Fruit fly (Drosophila melanogaster) whole organism, embryonic: ENCODE data around the gene Prx3.

Experiments used
- Blimp-1 ChIP-seq: fragments of 200-800 bp; sonication (Bioruptor generic); optimal IDR thresholded peaks from 3 replicates; lab custom pipeline; 2018; ENCODE audit warnings: missing biosample characterization, missing genetic modification characterization, mild to moderate bottlenecking, moderate library complexity, missing genetic modification reagents
- Bteb2 ChIP-seq: fragments of 200-800 bp; sonication (Bioruptor generic); optimal IDR thresholded peaks from 2 replicates; lab custom pipeline; 2016; ENCODE audit warnings: missing biosample characterization, missing genetic modification characterization
- CG11247 ChIP-seq: fragments of 200-800 bp; sonication (Bioruptor generic); IDR thresholded peaks from 2 replicates; pipeline ENCODE4 v1.3.6; 2022; ENCODE audit warnings: missing biosample characterization, missing genetic modification characterization
- CG12155 ChIP-seq: fragments of 200-800 bp; sonication (Bioruptor generic); optimal IDR thresholded peaks from 3 replicates; lab custom pipeline; 2016; ENCODE audit warnings: missing biosample characterization, missing genetic modification characterization
- CG12299 ChIP-seq: fragments of 200-800 bp; sonication (Bioruptor generic); optimal IDR thresholded peaks from 2 replicates; lab custom pipeline; 2018; ENCODE audit warnings: missing biosample characterization, mild to moderate bottlenecking, missing genetic modification characterization
- CG12744 ChIP-seq: fragments of 200-800 bp; sonication (Bioruptor generic); optimal IDR thresholded peaks from 2 replicates; lab custom pipeline; 2016; ENCODE audit warnings: missing biosample characterization, missing genetic modification characterization
- CG14965 ChIP-seq: fragments of 200-800 bp; sonication (Bioruptor generic); optimal IDR thresholded peaks from 2 replicates; lab custom pipeline; 2016; ENCODE audit warnings: missing biosample characterization, missing genetic modification characterization, borderline replicate concordance
- CG17361 ChIP-seq: fragments of 200-800 bp; sonication (Bioruptor generic); IDR thresholded peaks from 3 replicates; pipeline ENCODE4 v1.3.6; 2022; ENCODE audit warnings: missing biosample characterization, missing genetic modification characterization
- CG30403 ChIP-seq: fragments of 200-800 bp; sonication (Bioruptor generic); optimal IDR thresholded peaks from 3 replicates; lab custom pipeline; 2016; ENCODE audit warnings: missing biosample characterization, missing genetic modification characterization
- CG32767 ChIP-seq: fragments of 200-800 bp; sonication (Bioruptor generic); IDR thresholded peaks from 2 replicates; pipeline ENCODE4 v1.3.6; 2022; ENCODE audit warnings: missing biosample characterization, missing genetic modification characterization
- CG4328 ChIP-seq: fragments of 200-800 bp; sonication (Bioruptor generic); optimal IDR thresholded peaks from 3 replicates; lab custom pipeline; 2017; ENCODE audit warnings: missing biosample characterization, missing genetic modification reagents, missing genetic modification characterization
- CG4820 ChIP-seq: fragments of 200-800 bp; sonication (Bioruptor generic); optimal IDR thresholded peaks from 3 replicates; lab custom pipeline; 2016; ENCODE audit warnings: missing biosample characterization, missing genetic modification characterization
- CG5245 ChIP-seq: fragments of 200-800 bp; sonication (Bioruptor generic); optimal IDR thresholded peaks from 3 replicates; lab custom pipeline; 2016; ENCODE audit warnings: missing biosample characterization, missing genetic modification characterization
- CG6813 ChIP-seq: fragments of 200-800 bp; sonication (Bioruptor generic); optimal IDR thresholded peaks from 2 replicates; lab custom pipeline; 2017; ENCODE audit warnings: missing biosample characterization, missing genetic modification characterization, mild to moderate bottlenecking, moderate library complexity, missing genetic modification reagents
- CG7372 ChIP-seq: fragments of 200-800 bp; sonication (Bioruptor generic); IDR thresholded peaks from 2 replicates; pipeline ENCODE4 v1.3.6; 2022; ENCODE audit warnings: missing biosample characterization, missing genetic modification characterization
- CG7556 ChIP-seq: fragments of 200-800 bp; sonication (Bioruptor generic); optimal IDR thresholded peaks from 2 replicates; lab custom pipeline; 2017; ENCODE audit warnings: missing biosample characterization, mild to moderate bottlenecking, missing genetic modification characterization
- CG8281 ChIP-seq: fragments of 200-800 bp; sonication (Bioruptor generic); optimal IDR thresholded peaks from 2 replicates; lab custom pipeline; 2018; ENCODE audit warnings: missing biosample characterization, mild to moderate bottlenecking, missing genetic modification characterization, moderate library complexity
- CoRest ChIP-seq: fragments of 200-800 bp; sonication (Bioruptor generic); optimal IDR thresholded peaks from 3 replicates; lab custom pipeline; 2018; ENCODE audit warnings: missing biosample characterization, mild to moderate bottlenecking, missing genetic modification characterization, moderate library complexity
- D19A ChIP-seq: fragments of 200-800 bp; optimal IDR thresholded peaks from 3 replicates; lab custom pipeline; 2019; ENCODE audit warnings: missing biosample characterization, mild to moderate bottlenecking, missing genetic modification characterization, moderate library complexity
- Dll ChIP-seq: fragments of 200-800 bp; sonication (Bioruptor generic); IDR thresholded peaks from 4 replicates; pipeline ENCODE4 v1.3.6; 2022; ENCODE audit warnings: missing biosample characterization, missing genetic modification characterization; ENCODE audit not compliant: partially characterized antibody
- Lhr ChIP-seq: fragments of 200-800 bp; sonication (Bioruptor generic); optimal IDR thresholded peaks from 3 replicates; lab custom pipeline; 2017; ENCODE audit warnings: mild to moderate bottlenecking, missing biosample characterization, missing genetic modification reagents, missing genetic modification characterization
- MTF-1 ChIP-seq: fragments of 200-800 bp; sonication (Bioruptor generic); optimal IDR thresholded peaks from 2 replicates; lab custom pipeline; 2018; ENCODE audit warnings: missing biosample characterization, mild to moderate bottlenecking, missing genetic modification characterization, borderline replicate concordance
- Mes4 ChIP-seq: fragments of 200-800 bp; sonication (Bioruptor generic); optimal IDR thresholded peaks from 2 replicates; lab custom pipeline; 2016; ENCODE audit warnings: missing biosample characterization, missing genetic modification characterization
- Oaz ChIP-seq: fragments of 200-800 bp; sonication (Bioruptor generic); IDR thresholded peaks from 2 replicates; pipeline ENCODE4 v1.3.6; 2022; ENCODE audit warnings: missing biosample characterization, missing genetic modification characterization
- Rfx ChIP-seq: fragments of 200-800 bp; sonication (Bioruptor generic); IDR thresholded peaks from 2 replicates; pipeline ENCODE4 v1.3.6; 2022; ENCODE audit warnings: missing biosample characterization, missing genetic modification characterization
- Sox100B ChIP-seq: fragments of 200-800 bp; sonication (Bioruptor generic); optimal IDR thresholded peaks from 3 replicates; lab custom pipeline; 2018; ENCODE audit warnings: missing biosample characterization, mild to moderate bottlenecking, missing genetic modification characterization
- Sox102F ChIP-seq: fragments of 200-800 bp; sonication (Bioruptor generic); optimal IDR thresholded peaks from 2 replicates; lab custom pipeline; 2018; ENCODE audit warnings: missing biosample characterization, mild to moderate bottlenecking, missing genetic modification characterization, moderate library complexity
- Trl ChIP-seq, 3 experiments: fragments of >200 bp in 2 of 3; fragments of 200-800 bp in 1 of 3; sonication (Bioruptor generic) in 1 of 3; optimal IDR thresholded peaks; 2 replicates in 1 of 3; 3 replicates in 2 of 3; lab custom pipeline; 2016 to 2017; ENCODE audit warnings: missing biosample characterization in 1 of 3, missing genetic modification characterization in 1 of 3
- Xrp1 ChIP-seq: fragments of 200-800 bp; sonication (Bioruptor generic); IDR thresholded peaks from 2 replicates; pipeline ENCODE4 v1.3.6; 2022; ENCODE audit warnings: missing biosample characterization, missing genetic modification characterization
- bcd ChIP-seq: fragments of 200-800 bp; sonication (Bioruptor generic); optimal IDR thresholded peaks from 2 replicates; lab custom pipeline; 2017; ENCODE audit warnings: missing biosample characterization, mild to moderate bottlenecking, missing genetic modification characterization
- br ChIP-seq: fragments of >200 bp; optimal IDR thresholded peaks from 2 replicates; lab custom pipeline; 2017
- chif ChIP-seq, 2 experiments: fragments of 200-800 bp; sonication (Bioruptor generic); optimal IDR thresholded peaks; 3 replicates each; lab custom pipeline; 2016; ENCODE audit warnings: missing biosample characterization in 2 of 2, missing genetic modification characterization in 2 of 2
- chinmo ChIP-seq: fragments of 200-800 bp; sonication (Bioruptor generic); IDR thresholded peaks from 4 replicates; pipeline ENCODE4 v1.3.6; 2022; ENCODE audit warnings: missing biosample characterization, missing genetic modification characterization; ENCODE audit not compliant: partially characterized antibody
- croc ChIP-seq: fragments of 200-800 bp; sonication (Bioruptor generic); conservative IDR thresholded peaks from 3 replicates; pipeline ENCODE4 v1.3.6; 2022; ENCODE audit warnings: missing biosample characterization, missing genetic modification characterization
- gcm ChIP-seq: fragments of 200-800 bp; sonication (Bioruptor generic); optimal IDR thresholded peaks from 2 replicates; lab custom pipeline; 2019; ENCODE audit warnings: missing biosample characterization, mild to moderate bottlenecking, missing genetic modification characterization, moderate library complexity
- gro ChIP-seq: fragments of 200-800 bp; sonication (Bioruptor generic); optimal IDR thresholded peaks from 2 replicates; lab custom pipeline; 2016; ENCODE audit warnings: missing biosample characterization, missing genetic modification characterization
- ken ChIP-seq: fragments of 200-800 bp; sonication (Bioruptor generic); IDR thresholded peaks from 3 replicates; pipeline ENCODE4 v1.3.6; 2022; ENCODE audit warnings: missing biosample characterization, missing genetic modification characterization
- lbe ChIP-seq: fragments of 200-800 bp; sonication (Bioruptor generic); optimal IDR thresholded peaks from 2 replicates; lab custom pipeline; 2016; ENCODE audit warnings: missing biosample characterization, mild to moderate bottlenecking, missing genetic modification characterization
- odd ChIP-seq: fragments of 200-800 bp; sonication (Bioruptor generic); optimal IDR thresholded peaks from 2 replicates; lab custom pipeline; 2017; ENCODE audit warnings: missing biosample characterization, mild to moderate bottlenecking, missing genetic modification characterization
- otp ChIP-seq: fragments of 200-800 bp; sonication (Bioruptor generic); IDR thresholded peaks from 3 replicates; pipeline ENCODE4, ENCODE4 v1.3.6; 2022; ENCODE audit warnings: missing biosample characterization, missing genetic modification characterization
- pan ChIP-seq, 4 experiments: fragments of >200 bp in 3 of 4; fragments of 200-800 bp in 1 of 4; sonication (Bioruptor generic) in 1 of 4; optimal IDR thresholded peaks in 3 of 4; IDR thresholded peaks in 1 of 4; 2 replicates each; pipeline versions ENCODE4 v1.3.6 to Lab custom; 2017 to 2022; ENCODE audit warnings: missing biosample characterization in 2 of 4, missing genetic modification characterization in 2 of 4, mixed read lengths in 1 of 4
- pnt ChIP-seq: fragments of 200-800 bp; sonication (Bioruptor generic); optimal IDR thresholded peaks from 3 replicates; lab custom pipeline; 2016; ENCODE audit warnings: missing biosample characterization, missing genetic modification characterization
- pros ChIP-seq: fragments of 200-800 bp; sonication (Bioruptor generic); optimal IDR thresholded peaks from 3 replicates; lab custom pipeline; 2019; ENCODE audit warnings: missing biosample characterization, mild to moderate bottlenecking, missing genetic modification characterization, moderate library complexity
- sisA ChIP-seq: fragments of 200-800 bp; sonication (Bioruptor generic); IDR thresholded peaks from 2 replicates; pipeline ENCODE4 v1.3.6; 2022; ENCODE audit warnings: missing biosample characterization, missing genetic modification characterization
- tap ChIP-seq: fragments of 200-800 bp; optimal IDR thresholded peaks from 3 replicates; lab custom pipeline; 2019; ENCODE audit warnings: missing biosample characterization, mild to moderate bottlenecking, missing genetic modification characterization, moderate library complexity
- unpg ChIP-seq: fragments of 200-800 bp; sonication (Bioruptor generic); optimal IDR thresholded peaks from 3 replicates; lab custom pipeline; 2018; ENCODE audit warnings: missing biosample characterization, mild to moderate bottlenecking, missing genetic modification characterization, moderate library complexity
- wdn ChIP-seq: fragments of 200-800 bp; sonication (Bioruptor generic); IDR thresholded peaks from 2 replicates; pipeline ENCODE4 v1.3.6; 2022; ENCODE audit warnings: missing biosample characterization, missing genetic modification characterization
- wor ChIP-seq: fragments of 200-800 bp; sonication (Bioruptor generic); IDR thresholded peaks from 2 replicates; pipeline ENCODE4 v1.3.6; 2022; ENCODE audit warnings: missing biosample characterization, missing genetic modification characterization

The Prx3 gene

DNA sequence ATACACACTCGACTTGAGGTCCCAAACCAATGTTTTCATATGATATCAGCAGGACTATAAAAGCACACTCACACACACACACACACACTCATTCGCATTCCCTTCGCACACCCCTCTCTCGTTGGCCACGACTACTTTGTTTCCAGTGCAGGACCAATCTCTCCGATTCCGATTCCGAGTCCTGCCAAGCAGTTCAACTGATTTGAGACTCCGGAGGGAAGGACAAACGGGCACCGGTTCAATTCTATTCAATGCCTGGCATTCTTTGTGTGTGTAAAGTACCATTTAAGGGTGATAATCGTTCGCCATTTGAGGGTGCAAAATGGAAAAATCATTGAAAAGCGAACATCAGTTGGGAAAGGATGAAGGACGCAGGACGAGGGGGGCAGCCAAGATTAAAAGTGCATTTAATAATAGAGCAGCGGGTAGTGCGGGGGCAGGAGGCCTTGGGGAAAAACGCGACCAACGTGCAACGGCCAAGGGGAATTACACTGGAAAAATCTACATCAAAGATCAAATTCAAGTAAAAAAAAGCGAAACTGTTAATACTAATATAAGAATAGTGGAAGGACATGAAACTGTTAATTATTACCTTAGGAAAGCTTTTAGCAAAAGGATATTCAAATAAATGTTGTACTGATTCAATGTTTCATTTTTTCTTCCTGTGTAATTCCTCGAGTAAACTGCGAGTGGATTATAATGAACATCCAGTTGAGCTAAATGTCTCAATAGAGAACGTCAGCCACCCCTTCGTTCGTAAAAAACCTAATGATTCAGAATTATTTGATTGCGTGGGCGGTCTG lies 37.5 kb upstream of the Prx3 start (continued):
- TF ChIP-seq CG4328: no peak
- TF ChIP-seq pros (GFP tag; lab: Kevin White, UChicago): peak; percentile 95
- TF ChIP-seq Oaz (GFP tag; lab: Robert Waterston, UW): no peak
- peak; percentile 59 for TF ChIP-seq D19A (tag; lab: Kevin White, UChicago)
- TF ChIP-seq gro: no peak
- TF ChIP-seq Lhr (GFP tag; lab: Kevin White, UChicago): no peak
- TF ChIP-seq wor: peak; percentile 23; the same call in 1 of the 2 replicates
- no peak for TF ChIP-seq chinmo (GFP tag; lab: Robert Waterston, UW)
- peak; percentile 65 for TF ChIP-seq Sox102F
- TF ChIP-seq unpg: peak; percentile 64
- TF ChIP-seq Dll: no peak
- TF ChIP-seq bcd (GFP tag; lab: Kevin White, UChicago): peak; percentile 18
- peak; percentile 46 for TF ChIP-seq CG30403 (GFP tag; lab: Kevin White, UChicago)
- no peak for TF ChIP-seq CG6813 (GFP tag; lab: Kevin White, UChicago)
- TF ChIP-seq CG14965 (GFP tag; lab: Kevin White, UChicago): no peak
- TF ChIP-seq chif (GFP tag; optimal IDR thresholded peaks at IDR 0.05; lab: Kevin White, UChicago): peak in 1 of 2 experiments; percentile 62
- TF ChIP-seq br: no peak
- peak; percentile 15; the same call in 1 of the 3 replicates for TF ChIP-seq ken
- TF ChIP-seq odd (GFP tag; lab: Kevin White, UChicago): no peak
- no peak for TF ChIP-seq Trl (optimal IDR thresholded peaks at IDR 0.05; lab: Kevin White, UChicago)
- TF ChIP-seq Trl (GFP tag; optimal IDR thresholded peaks at IDR 0.05; lab: Kevin White, UChicago): peak; percentile 4
- peak; percentile 34; the same call in 1 of the 2 replicates for TF ChIP-seq sisA (GFP tag; lab: Robert Waterston, UW)
- TF ChIP-seq MTF-1 (GFP tag; lab: Kevin White, UChicago): no peak
- peak; percentile 51 for TF ChIP-seq CoRest
- 0 out of 2 replicates have a peak, but pooled peaks have one; percentile 9 for TF ChIP-seq CG11247 (GFP tag; lab: Robert Waterston, UW)
- no peak for TF ChIP-seq lbe
- peak; percentile 41; the same call in 1 of the 3 replicates for TF ChIP-seq otp (GFP tag; lab: Robert Waterston, UW)
- TF ChIP-seq pnt (GFP tag; lab: Kevin White, UChicago): peak; percentile 21
- TF ChIP-seq CG7372: no peak
- peak; percentile 82 for TF ChIP-seq Xrp1 (GFP tag; lab: Robert Waterston, UW)
- TF ChIP-seq CG12299: peak; percentile 4
- TF ChIP-seq CG8281 (tag; lab: Kevin White, UChicago): no peak
- TF ChIP-seq pan (optimal IDR thresholded peaks at IDR 0.05; lab: Kevin White, UChicago): no peak
- TF ChIP-seq pan (GFP tag; optimal IDR thresholded peaks at IDR 0.05 in 1 of 2, IDR thresholded peaks at IDR 0.05 in 1 of 2): peak in 1 of 2 experiments; percentile 45
- no peak for TF ChIP-seq Rfx
- peak; percentile 37 for TF ChIP-seq tap
- TF ChIP-seq croc (GFP tag; lab: Robert Waterston, UW): peak; percentile 55
- TF ChIP-seq CG17361: peak; percentile 69
- TF ChIP-seq CG4820 (GFP tag; lab: Kevin White, UChicago): peak; percentile 50
- TF ChIP-seq Sox100B: peak; percentile 52
- TF ChIP-seq wdn (GFP tag; lab: Robert Waterston, UW): no peak
- TF ChIP-seq gcm (GFP tag; lab: Kevin White, UChicago): peak; percentile 15
- peak; percentile 72 for TF ChIP-seq Blimp-1
- TF ChIP-seq CG12744 (GFP tag; lab: Kevin White, UChicago): no peak
- no peak for TF ChIP-seq Mes4
- TF ChIP-seq CG12155 (GFP tag; lab: Kevin White, UChicago): peak; percentile 15
- TF ChIP-seq Bteb2 (GFP tag; lab: Kevin White, UChicago): no peak
- TF ChIP-seq CG7556 (GFP tag; lab: Kevin White, UChicago): peak; percentile 42
- TF ChIP-seq CG5245: peak; percentile 25
- TF ChIP-seq CG32767 (GFP tag; lab: Robert Waterston, UW): peak; percentile 21; the same call in 1 of the 2 replicates
